Worm (Caenorhabditis elegans) whole organism, late embryonic: ENCODE data around the gene D1086.5.
"Not testable (repeated sequence)": the region's sequence is repeated elsewhere in the genome, so short reads cannot be mapped to it uniquely, and the experiment has no call there.

Experiments used
- C08G9.2 ChIP-seq: sonication (generic microtip); optimal IDR thresholded peaks from 2 replicates; lab custom pipeline; 2016; ENCODE audit warnings: mild to moderate bottlenecking, missing genetic modification characterization, moderate library complexity, missing compliant biosample characterization
- C38D4.7 ChIP-seq: fragments of 200-800 bp; sonication (Bioruptor generic); optimal IDR thresholded peaks from 2 replicates; lab custom pipeline; 2018; ENCODE audit warnings: mild to moderate bottlenecking, missing genetic modification characterization, moderate library complexity, missing compliant biosample characterization
- K02D7.2 ChIP-seq: sonication (generic microtip); optimal IDR thresholded peaks from 2 replicates; lab custom pipeline; 2017; ENCODE audit warnings: mild to moderate bottlenecking, missing genetic modification characterization, missing compliant biosample characterization
- K09A11.1 ChIP-seq: sonication (generic microtip); optimal IDR thresholded peaks from 2 replicates; lab custom pipeline; 2017; ENCODE audit warnings: antibody characterized with exemption, mild to moderate bottlenecking, missing genetic modification characterization, missing compliant biosample characterization; ENCODE audit not compliant: insufficient read depth
- T23F11.4 ChIP-seq: fragments of 200-800 bp; sonication (Bioruptor generic); optimal IDR thresholded peaks from 2 replicates; lab custom pipeline; 2018; ENCODE audit warnings: mild to moderate bottlenecking, missing genetic modification characterization, missing compliant biosample characterization
- ceh-14 ChIP-seq: sonication (generic microtip); optimal IDR thresholded peaks from 2 replicates; lab custom pipeline; 2016; ENCODE audit warnings: missing genotype, missing genetic modification characterization, missing compliant biosample characterization
- ceh-18 ChIP-seq: sonication (generic microtip); optimal IDR thresholded peaks from 2 replicates; lab custom pipeline; 2016; ENCODE audit warnings: missing genetic modification characterization, missing compliant biosample characterization
- ceh-24 ChIP-seq: sonication (generic microtip); optimal IDR thresholded peaks from 2 replicates; lab custom pipeline; 2016; ENCODE audit warnings: mild to moderate bottlenecking, missing genetic modification characterization, missing compliant biosample characterization
- ceh-31 ChIP-seq: sonication (generic microtip); optimal IDR thresholded peaks from 2 replicates; lab custom pipeline; 2016; ENCODE audit warnings: missing genetic modification characterization, missing compliant biosample characterization
- ceh-48 ChIP-seq: sonication (generic microtip); optimal IDR thresholded peaks from 2 replicates; lab custom pipeline; 2016; ENCODE audit warnings: missing genetic modification characterization, inconsistent platforms, missing compliant biosample characterization
- ceh-6 ChIP-seq: fragments of 200-800 bp; sonication (Bioruptor generic); optimal IDR thresholded peaks from 2 replicates; lab custom pipeline; 2018; ENCODE audit warnings: mild to moderate bottlenecking, missing genetic modification characterization, missing compliant biosample characterization
- ceh-9 ChIP-seq: sonication (generic microtip); optimal IDR thresholded peaks from 2 replicates; lab custom pipeline; 2016; ENCODE audit warnings: mild to moderate bottlenecking, missing genetic modification characterization, inconsistent platforms, missing compliant biosample characterization
- dmd-4 ChIP-seq: sonication (generic microtip); optimal IDR thresholded peaks from 2 replicates; lab custom pipeline; 2016; ENCODE audit warnings: borderline replicate concordance, missing genetic modification characterization, missing compliant biosample characterization
- dve-1 ChIP-seq: sonication (generic microtip); optimal IDR thresholded peaks from 2 replicates; lab custom pipeline; 2017; ENCODE audit warnings: antibody characterized with exemption, mild to moderate bottlenecking, missing genetic modification characterization, missing compliant biosample characterization
- elt-2 ChIP-seq: sonication (generic microtip); optimal IDR thresholded peaks from 2 replicates; lab custom pipeline; 2016; ENCODE audit warnings: missing genetic modification reagents, missing genetic modification characterization, missing compliant biosample characterization
- elt-4 ChIP-seq: sonication (generic microtip); optimal IDR thresholded peaks from 2 replicates; lab custom pipeline; 2016; ENCODE audit warnings: missing genetic modification characterization, missing compliant biosample characterization
- ets-4 ChIP-seq: sonication (generic microtip); optimal IDR thresholded peaks from 2 replicates; lab custom pipeline; 2016; ENCODE audit warnings: missing genetic modification characterization, missing compliant biosample characterization
- fkh-10 ChIP-seq: fragments of 150-350 bp; optimal IDR thresholded peaks from 2 replicates; lab custom pipeline; 2014; ENCODE audit warnings: missing biosample characterization, missing genetic modification reagents, missing genetic modification characterization
- fkh-6 ChIP-seq: sonication (generic microtip); optimal IDR thresholded peaks from 2 replicates; lab custom pipeline; 2016; ENCODE audit warnings: missing genetic modification characterization, missing compliant biosample characterization
- gmeb-2 ChIP-seq: sonication (generic microtip); optimal IDR thresholded peaks from 2 replicates; lab custom pipeline; 2016; ENCODE audit warnings: missing genetic modification characterization, inconsistent platforms, missing compliant biosample characterization
- hlh-30 ChIP-seq: sonication (generic microtip); optimal IDR thresholded peaks from 2 replicates; lab custom pipeline; 2017; ENCODE audit warnings: antibody characterized with exemption, missing genetic modification characterization, missing compliant biosample characterization; ENCODE audit not compliant: insufficient read depth
- hlh-6 ChIP-seq: sonication (generic microtip); optimal IDR thresholded peaks from 2 replicates; lab custom pipeline; 2016; ENCODE audit warnings: missing genotype, missing genetic modification characterization, missing compliant biosample characterization
- hlh-8 ChIP-seq: sonication (generic microtip); optimal IDR thresholded peaks from 2 replicates; lab custom pipeline; 2016; ENCODE audit warnings: missing genotype, missing genetic modification characterization, missing compliant biosample characterization
- lin-11 ChIP-seq: fragments of 200-800 bp; sonication (Bioruptor generic); optimal IDR thresholded peaks from 2 replicates; lab custom pipeline; 2018; ENCODE audit warnings: mild to moderate bottlenecking, missing genetic modification characterization, missing compliant biosample characterization
- mec-3 ChIP-seq: sonication (generic microtip); optimal IDR thresholded peaks from 2 replicates; lab custom pipeline; 2016; ENCODE audit warnings: borderline replicate concordance, missing genetic modification characterization, missing compliant biosample characterization
- nfya-1 ChIP-seq: sonication (generic microtip); optimal IDR thresholded peaks from 2 replicates; lab custom pipeline; 2017; ENCODE audit warnings: missing genetic modification characterization, mild to moderate bottlenecking, missing compliant biosample characterization, antibody characterized with exemption, moderate library complexity
- nhr-232 ChIP-seq: sonication (generic microtip); optimal IDR thresholded peaks from 2 replicates; lab custom pipeline; 2016; ENCODE audit warnings: missing genetic modification characterization, missing compliant biosample characterization
- npax-4 ChIP-seq: sonication (generic microtip); optimal IDR thresholded peaks from 2 replicates; lab custom pipeline; 2016; ENCODE audit warnings: missing genetic modification characterization, missing compliant biosample characterization
- pat-9 ChIP-seq: fragments of 200-800 bp; sonication (Bioruptor generic); optimal IDR thresholded peaks from 2 replicates; lab custom pipeline; 2018; ENCODE audit warnings: mild to moderate bottlenecking, missing genetic modification characterization, moderate library complexity, missing compliant biosample characterization
- pax-1 ChIP-seq: fragments of 150-350 bp; optimal IDR thresholded peaks from 2 replicates; lab custom pipeline; 2014; ENCODE audit warnings: missing biosample characterization, missing genetic modification characterization
- pha-2 ChIP-seq: sonication (generic microtip); optimal IDR thresholded peaks from 2 replicates; lab custom pipeline; 2017; ENCODE audit warnings: mild to moderate bottlenecking, missing genetic modification characterization, missing compliant biosample characterization
- pqm-1 ChIP-seq: sonication (generic microtip); optimal IDR thresholded peaks from 2 replicates; lab custom pipeline; 2016; ENCODE audit warnings: missing genetic modification characterization, missing compliant biosample characterization
- pros-1 ChIP-seq: fragments of 150-350 bp; optimal IDR thresholded peaks from 2 replicates; lab custom pipeline; 2014; ENCODE audit warnings: missing biosample characterization, missing genetic modification reagents, missing genetic modification characterization
- ref-2 ChIP-seq: sonication (generic microtip); optimal IDR thresholded peaks from 2 replicates; lab custom pipeline; 2016; ENCODE audit warnings: missing genetic modification characterization, missing compliant biosample characterization
- rnt-1 ChIP-seq: sonication (generic microtip); optimal IDR thresholded peaks from 2 replicates; lab custom pipeline; 2016; ENCODE audit warnings: missing genetic modification characterization, missing compliant biosample characterization
- sox-2 ChIP-seq: fragments of 200-800 bp; sonication (Bioruptor generic); IDR thresholded peaks from 2 replicates; pipeline ENCODE4 v1.3.6; 2022; ENCODE audit warnings: missing genetic modification reagents, missing genetic modification characterization, missing compliant biosample characterization
- tbx-2 ChIP-seq: sonication (generic microtip); optimal IDR thresholded peaks from 2 replicates; lab custom pipeline; 2016; ENCODE audit warnings: missing genetic modification characterization, missing compliant biosample characterization
- tbx-7 ChIP-seq: sonication (generic microtip); optimal IDR thresholded peaks from 2 replicates; lab custom pipeline; 2016; ENCODE audit warnings: missing genotype, missing genetic modification characterization, missing compliant biosample characterization
- ttx-3 ChIP-seq: sonication (generic microtip); optimal IDR thresholded peaks from 2 replicates; lab custom pipeline; 2016; ENCODE audit warnings: missing genetic modification reagents, missing genetic modification characterization, missing compliant biosample characterization
- unc-42 ChIP-seq: sonication (generic microtip); optimal IDR thresholded peaks from 2 replicates; lab custom pipeline; 2016; ENCODE audit warnings: missing genotype, missing genetic modification characterization, missing compliant biosample characterization
- unc-55 ChIP-seq: sonication (generic microtip); optimal IDR thresholded peaks from 2 replicates; lab custom pipeline; 2017; ENCODE audit warnings: missing biosample characterization, missing genetic modification reagents, missing genetic modification characterization
- unc-86 ChIP-seq: sonication (generic microtip); optimal IDR thresholded peaks from 2 replicates; lab custom pipeline; 2016; ENCODE audit warnings: missing genetic modification characterization, missing compliant biosample characterization
- zip-5 ChIP-seq: sonication (generic microtip); optimal IDR thresholded peaks from 2 replicates; lab custom pipeline; 2016; ENCODE audit warnings: missing genetic modification characterization, missing compliant biosample characterization

Gene D1086.5

DNA sequence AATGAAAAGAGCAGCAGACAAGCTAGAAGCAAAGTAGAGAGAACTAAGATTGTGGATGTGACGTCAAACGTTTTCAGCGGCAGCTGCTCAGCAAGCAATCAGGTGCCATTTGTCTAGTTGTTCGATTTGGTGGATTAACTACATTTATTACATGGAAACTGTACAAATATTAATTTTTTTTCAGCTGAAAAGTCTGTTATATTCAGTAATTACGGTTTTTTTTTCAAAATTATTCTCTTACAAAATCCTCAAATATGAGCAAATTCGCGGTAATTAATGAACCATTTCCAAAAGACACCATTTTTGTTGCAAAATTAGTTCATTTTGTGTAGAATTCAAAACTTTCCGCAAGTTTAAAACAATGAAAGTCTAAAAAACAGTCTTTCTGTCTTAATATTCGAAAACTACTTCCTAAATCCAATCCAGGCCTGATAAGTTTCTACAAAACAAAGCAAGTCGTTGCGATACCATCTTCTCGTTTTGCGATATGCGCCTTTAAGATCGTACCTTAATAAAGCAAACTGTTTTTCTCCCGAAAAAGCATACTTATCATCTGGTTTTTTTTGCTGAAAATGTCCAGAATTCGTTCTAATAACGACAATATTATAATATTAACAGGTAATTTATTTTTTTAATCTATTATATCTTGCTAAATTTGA, at the start of gene D1086.5, which contains the start of gene him-5:
TSS of gene D1086.5 (minus strand) at position 51 of the 659 bp plus-strand sequence.
TSS of gene him-5 (plus strand) at position 118 of the 659 bp plus-strand sequence.
- TF ChIP-seq ceh-6: no peak
- no peak for TF ChIP-seq pqm-1 (tag; lab: Kevin White, UChicago)
- TF ChIP-seq hlh-6 (tag; lab: Kevin White, UChicago): no peak
- no peak for TF ChIP-seq dve-1 (tag; lab: Kevin White, UChicago)
- TF ChIP-seq unc-86: no peak
- TF ChIP-seq pros-1: no peak
- no peak for TF ChIP-seq sox-2 (GFP tag; lab: Robert Waterston, UW)
- no peak for TF ChIP-seq ceh-9 (tag; lab: Kevin White, UChicago)
- TF ChIP-seq nhr-232 (tag; lab: Kevin White, UChicago): no peak
- no peak for TF ChIP-seq fkh-10 (GFP tag; lab: Kevin White, UChicago)
- TF ChIP-seq dmd-4 (tag; lab: Kevin White, UChicago): no peak
- no peak for TF ChIP-seq pax-1 (tag; lab: Kevin White, UChicago)
- no peak for TF ChIP-seq elt-2 (tag; lab: Kevin White, UChicago)
- TF ChIP-seq C08G9.2 (tag; lab: Kevin White, UChicago): no peak
- TF ChIP-seq ceh-31: no peak
- TF ChIP-seq ref-2 (tag; lab: Kevin White, UChicago): no peak
- no peak for TF ChIP-seq ceh-14 (tag; lab: Kevin White, UChicago)
- TF ChIP-seq ceh-18: no peak
- TF ChIP-seq tbx-7 (tag; lab: Kevin White, UChicago): no peak
- no peak for TF ChIP-seq ttx-3 (tag; lab: Kevin White, UChicago)

DNA sequence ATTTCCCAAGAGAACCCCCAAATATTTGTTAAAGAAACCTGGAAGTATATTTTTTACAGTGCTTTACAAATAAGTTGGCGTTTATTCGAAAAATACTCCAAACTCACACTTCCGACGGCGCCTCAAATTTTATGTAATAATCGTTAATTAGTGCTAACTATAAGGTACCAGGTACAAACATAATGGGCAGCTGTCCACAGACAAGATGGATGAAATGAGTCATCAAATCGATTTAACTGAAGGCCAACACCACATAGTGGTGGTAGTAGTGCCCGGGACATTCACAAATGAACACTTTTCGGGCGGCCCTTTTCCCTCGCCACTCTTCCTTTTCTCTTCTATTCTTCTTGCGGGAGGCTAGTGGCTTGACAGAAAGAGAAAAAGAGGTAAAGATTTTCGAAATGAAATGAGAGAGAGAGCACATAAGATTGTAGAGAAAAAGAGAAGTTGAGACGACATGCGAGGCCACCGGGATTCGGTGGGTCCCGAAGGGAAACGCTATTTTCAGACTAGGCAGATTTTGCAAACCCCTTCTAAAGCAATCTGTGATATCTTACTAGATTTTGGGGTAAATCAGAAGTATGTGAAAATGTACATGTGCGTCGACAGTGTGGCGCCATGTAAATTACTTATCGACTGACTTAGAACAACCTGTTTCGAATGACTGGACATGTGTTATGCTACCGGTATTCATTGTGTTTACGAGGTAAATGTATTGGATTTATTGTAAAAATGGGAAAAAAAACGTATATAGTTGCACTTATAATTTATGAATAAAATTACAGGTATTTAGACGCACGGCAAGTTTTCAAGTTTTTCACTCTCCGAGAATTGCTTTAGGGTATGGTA, 49.3 kb upstream of the D1086.5 start:
- TF ChIP-seq fkh-6 (tag; lab: Kevin White, UChicago): no peak
- TF ChIP-seq unc-42 (tag; lab: Kevin White, UChicago): peak; percentile 23
- peak; percentile 43 for TF ChIP-seq nfya-1
- peak; percentile 29 for TF ChIP-seq rnt-1 (tag; lab: Kevin White, UChicago)
- TF ChIP-seq tbx-2 (tag; lab: Kevin White, UChicago): peak; percentile 18
- peak; percentile 35 for TF ChIP-seq ceh-31
- no peak for TF ChIP-seq unc-86
- TF ChIP-seq ceh-48 (tag; lab: Kevin White, UChicago): peak; percentile 25

DNA sequence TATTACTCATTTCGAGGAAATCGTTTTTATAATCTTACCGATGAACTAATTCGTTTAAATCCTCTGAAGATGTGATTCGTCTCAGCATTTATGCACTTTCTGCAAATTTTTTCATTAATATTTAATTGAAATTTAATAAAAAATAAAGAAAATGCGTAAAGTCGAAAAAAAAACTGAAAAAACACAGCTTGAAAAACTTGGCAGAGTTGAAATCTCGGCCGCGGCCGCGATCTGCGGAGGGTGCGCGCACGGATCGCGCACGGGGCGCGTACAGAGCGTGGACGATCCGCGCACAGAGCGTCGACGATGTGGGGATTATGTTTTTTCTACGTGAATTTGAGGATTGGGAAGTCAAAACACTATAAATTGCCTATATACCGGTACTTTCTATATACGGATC, 47.6 kb upstream of the D1086.5 start, which contains the start of gene AH10.4:
TSS of gene AH10.4 (minus strand) at position 101 of the 400 bp plus-strand sequence.
- TF ChIP-seq npax-4, ceh-24, fkh-6 (tag; lab: Kevin White, UChicago): not testable (repeated sequence)

DNA sequence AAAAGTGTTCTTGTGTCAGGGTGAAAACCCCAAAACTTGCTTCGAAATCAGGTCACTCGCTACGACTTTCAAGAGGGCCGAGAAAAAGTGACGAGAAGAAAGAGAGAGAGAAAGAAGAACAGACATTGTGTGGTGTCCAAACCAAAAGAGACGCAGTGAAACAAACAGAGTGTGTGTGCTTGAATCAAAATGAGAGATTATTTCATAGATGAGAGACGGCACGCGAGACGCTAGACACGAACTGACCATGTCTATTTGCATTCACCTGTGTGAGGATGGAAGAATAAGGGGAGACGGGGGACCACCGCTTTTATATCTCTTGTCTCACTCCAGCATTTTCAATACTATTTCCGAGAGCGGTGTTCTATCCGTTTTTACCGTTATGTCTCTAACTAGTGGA, 46.0 kb upstream of the D1086.5 start:
- TF ChIP-seq T23F11.4 (GFP tag; lab: Kevin White, UChicago): no peak
- TF ChIP-seq tbx-2 (tag; lab: Kevin White, UChicago): peak; percentile 77
- peak; percentile 64 for TF ChIP-seq unc-55 (GFP tag; lab: Kevin White, UChicago)
- no peak for TF ChIP-seq gmeb-2 (tag; lab: Kevin White, UChicago)
- TF ChIP-seq elt-4 (tag; lab: Kevin White, UChicago): no peak
- TF ChIP-seq ceh-18: peak; percentile 56
- no peak for TF ChIP-seq hlh-8
- TF ChIP-seq hlh-30 (tag; lab: Kevin White, UChicago): peak; percentile 46
- TF ChIP-seq pha-2 (tag; lab: Kevin White, UChicago): peak; percentile 24
- peak; percentile 13 for TF ChIP-seq zip-5 (tag; lab: Kevin White, UChicago)
- no peak for TF ChIP-seq pat-9 (tag; lab: Kevin White, UChicago)
- no peak for TF ChIP-seq ttx-3 (tag; lab: Kevin White, UChicago)
- TF ChIP-seq C38D4.7 (GFP tag; lab: Kevin White, UChicago): no peak
- peak; percentile 13 for TF ChIP-seq unc-86
- no peak for TF ChIP-seq K09A11.1 (tag; lab: Kevin White, UChicago)
- TF ChIP-seq mec-3 (tag; lab: Kevin White, UChicago): no peak
- no peak for TF ChIP-seq ceh-9 (tag; lab: Kevin White, UChicago)
- peak; percentile 49 for TF ChIP-seq dve-1 (tag; lab: Kevin White, UChicago)
- no peak for TF ChIP-seq K02D7.2
- no peak for TF ChIP-seq lin-11 (tag; lab: Kevin White, UChicago)
- TF ChIP-seq ets-4 (tag; lab: Kevin White, UChicago): peak; percentile 39
- peak; percentile 56 for TF ChIP-seq rnt-1 (tag; lab: Kevin White, UChicago)
